Worm (Caenorhabditis elegans): Measurements from ENCODE around the gene tin-9.2.

ce11 chrIV:13051073-13051472 is 47.7 kb upstream of the tin-9.2 start, which contains the start of gene scl-11:
- no peak for TF ChIP-seq unc-130 (tag; optimal IDR thresholded peaks at IDR 0.05)
- TF ChIP-seq aly-2 (tag; optimal IDR thresholded peaks at IDR 0.05) = no peak
- TF ChIP-seq lin-39 (tag; optimal IDR thresholded peaks at IDR 0.05) = no peak
- no peak for TF ChIP-seq fos-1 (tag; optimal IDR thresholded peaks at IDR 0.05)
- TF ChIP-seq nhr-28 (tag; optimal IDR thresholded peaks at IDR 0.05) = no peak
- TF ChIP-seq ces-1 (GFP tag; optimal IDR thresholded peaks at IDR 0.05) = no peak
- no peak for TF ChIP-seq ama-1 (optimal IDR thresholded peaks at IDR 0.05)
- no peak for TF ChIP-seq skn-1 (tag; optimal IDR thresholded peaks at IDR 0.05)
